Worm (Caenorhabditis elegans) whole organism, mixed stage, embryonic: ENCODE results near the gene fbxa-76.

Source experiments
- bed-3 ChIP-seq: fragments of 200-800 bp; sonication (Bioruptor generic); optimal IDR thresholded peaks from 3 replicates; lab custom pipeline; 2018; ENCODE audit warnings: mild to moderate bottlenecking, missing genetic modification characterization, moderate library complexity, missing compliant biosample characterization
- ceh-83 ChIP-seq: fragments of 200-800 bp; sonication (Bioruptor generic); optimal IDR thresholded peaks from 2 replicates; lab custom pipeline; 2018; ENCODE audit warnings: mild to moderate bottlenecking, missing genetic modification characterization, missing compliant biosample characterization
- cnd-1 ChIP-seq: fragments of 200-800 bp; sonication (Bioruptor generic); optimal IDR thresholded peaks from 2 replicates; lab custom pipeline; 2018; ENCODE audit warnings: mild to moderate bottlenecking, missing genetic modification characterization, missing compliant biosample characterization
- hlh-1 ChIP-seq: fragments of 150-350 bp; optimal IDR thresholded peaks from 2 replicates; lab custom pipeline; 2014; ENCODE audit warnings: missing biosample characterization, missing genetic modification reagents, missing genetic modification characterization
- lin-32 ChIP-seq: fragments of 200-800 bp; sonication (Bioruptor generic); optimal IDR thresholded peaks from 2 replicates; lab custom pipeline; 2018; ENCODE audit warnings: mild to moderate bottlenecking, missing genetic modification characterization, missing compliant biosample characterization
- nhr-12 ChIP-seq: fragments of 150-350 bp; optimal IDR thresholded peaks from 2 replicates; lab custom pipeline; 2014; ENCODE audit warnings: missing biosample characterization, missing genetic modification characterization
- nhr-2 ChIP-seq: fragments of 150-350 bp; optimal IDR thresholded peaks from 2 replicates; lab custom pipeline; 2014; ENCODE audit warnings: missing biosample characterization, missing genetic modification characterization
- nhr-76 ChIP-seq: sonication (generic microtip); optimal IDR thresholded peaks from 2 replicates; lab custom pipeline; 2017; ENCODE audit warnings: missing biosample characterization, missing genetic modification characterization
- pha-4 ChIP-seq: fragments of 150-350 bp; optimal IDR thresholded peaks from 2 replicates; lab custom pipeline; 2018; ENCODE audit warnings: missing biosample characterization, missing genetic modification reagents, missing genetic modification characterization
- snpc-4 ChIP-seq: fragments of 150-350 bp; optimal IDR thresholded peaks from 2 replicates; lab custom pipeline; 2014; ENCODE audit warnings: missing biosample characterization, missing genetic modification characterization
- unc-62 ChIP-seq: fragments of 150-350 bp; optimal IDR thresholded peaks from 2 replicates; lab custom pipeline; 2014; ENCODE audit warnings: missing biosample characterization, missing genetic modification reagents, missing genetic modification characterization
- zip-8 ChIP-seq: fragments of 150-350 bp; optimal IDR thresholded peaks from 2 replicates; lab custom pipeline; 2014; ENCODE audit warnings: missing biosample characterization, missing genetic modification characterization
- ztf-11 ChIP-seq: fragments of 150-350 bp; optimal IDR thresholded peaks from 2 replicates; lab custom pipeline; 2014; ENCODE audit warnings: missing biosample characterization, missing genetic modification characterization

DNA sequence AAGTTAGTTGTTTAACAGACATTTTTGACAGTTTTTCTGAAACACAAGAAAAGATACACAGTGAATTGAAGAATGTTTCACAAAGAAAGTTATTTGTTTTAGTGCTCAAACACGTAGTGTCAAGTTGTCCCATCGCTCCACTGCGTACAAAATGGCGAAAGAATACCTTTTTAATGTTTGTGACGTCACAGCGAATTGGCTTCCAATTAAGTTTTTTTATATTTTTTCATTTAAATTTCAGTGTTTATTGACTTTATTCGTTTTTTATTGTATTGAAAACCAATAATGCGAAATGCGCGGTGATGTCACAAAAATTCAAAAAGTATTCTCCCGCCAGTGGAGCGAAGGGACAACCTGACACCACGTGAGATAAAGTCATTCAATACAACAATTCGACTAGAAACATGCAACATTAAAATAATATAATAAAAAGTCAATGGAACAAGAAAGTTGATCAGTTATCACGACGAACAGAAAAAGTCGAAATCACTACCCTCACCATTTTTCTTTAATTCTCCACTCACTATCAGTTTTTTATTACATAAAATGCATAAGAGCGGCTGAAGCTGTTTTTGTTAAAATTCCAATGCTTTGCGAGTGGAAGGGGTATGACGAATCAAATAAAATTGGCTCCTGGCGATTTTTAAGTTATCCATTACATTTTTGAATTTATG is 24.8 kb upstream of the fbxa-76 start, which contains the start of gene fbxa-29:
- TF ChIP-seq bed-3 (GFP tag; lab: Kevin White, UChicago) (no peak), ceh-83 (GFP tag; lab: Kevin White, UChicago) (no peak), nhr-2 (no peak), snpc-4 (tag; lab: Kevin White, UChicago) (no peak), cnd-1 (tag; lab: Kevin White, UChicago) (no peak), ztf-11 (tag; lab: Kevin White, UChicago) (no peak), lin-32 (no peak), unc-62 (no peak), zip-8 (tag; lab: Kevin White, UChicago) (no peak), nhr-76 (no peak), hlh-1 (tag; lab: Kevin White, UChicago) (no peak), nhr-12 (tag; lab: Kevin White, UChicago) (no peak), pha-4 (no peak)
